Worm (Caenorhabditis elegans): ENCODE data around the gene spas-1.

Gene spas-1

DNA sequence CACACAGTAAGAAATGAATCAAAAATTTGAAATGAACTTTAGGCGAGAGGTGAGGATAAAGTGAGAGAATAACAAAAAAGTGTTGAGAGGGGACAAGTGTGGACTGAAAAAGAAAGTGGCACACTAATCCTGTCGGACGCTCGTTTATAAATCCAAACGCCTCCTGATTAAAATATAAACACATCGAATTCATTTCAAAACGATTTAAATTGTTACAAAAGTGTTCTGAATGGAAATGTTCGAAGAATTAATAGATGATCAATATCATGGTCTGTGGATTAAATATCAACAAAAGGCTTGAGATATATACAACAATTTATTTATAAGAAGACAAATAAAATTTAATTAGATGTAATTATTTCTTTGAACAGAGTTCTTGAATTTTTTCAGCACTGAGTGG is 7.5 kb upstream of the spas-1 start, which contains the start of gene B0222.11:
Gene B0222.11, minus strand, starts transcription at position 101 of the 400 bp plus-strand sequence.
- TF ChIP-seq dmd-4 (tag; optimal IDR thresholded peaks at IDR 0.05), result no peak

DNA sequence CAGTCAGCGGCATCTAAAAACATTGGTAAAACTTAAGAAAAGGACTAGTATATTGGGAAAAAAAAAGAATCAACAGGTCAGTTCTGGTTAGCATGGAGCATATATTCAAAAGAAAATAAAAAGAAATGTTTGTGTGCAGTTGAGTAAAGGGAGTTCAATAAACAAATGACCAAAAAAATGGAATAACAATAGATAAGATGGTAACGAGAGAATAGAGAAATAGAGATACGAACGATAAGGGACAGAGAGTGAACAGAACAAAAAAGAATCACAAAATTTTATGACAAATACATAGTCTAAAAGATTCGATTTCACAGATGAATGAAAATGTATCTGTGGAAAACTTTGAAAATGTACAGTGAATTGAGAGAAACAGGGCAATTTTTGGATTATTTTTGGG is 2.6 kb upstream of the spas-1 start, which contains the start of gene gad-3:
Gene gad-3, minus strand, starts transcription at position 17 of the 400 bp plus-strand sequence.
- TF ChIP-seq nhr-23 (tag; optimal IDR thresholded peaks at IDR 0.05) (no peak), nhr-6 (tag; optimal IDR thresholded peaks at IDR 0.05) (no peak), ztf-4 (tag; optimal IDR thresholded peaks at IDR 0.05) (no peak), lin-11 (tag; optimal IDR thresholded peaks at IDR 0.05) (no peak), zag-1 (tag; optimal IDR thresholded peaks at IDR 0.05) (no peak), fos-1 (tag; optimal IDR thresholded peaks at IDR 0.05) (peak; percentile 44), sma-9 (GFP tag; optimal IDR thresholded peaks at IDR 0.05) (no peak), sma-9 (tag; optimal IDR thresholded peaks at IDR 0.05) (no peak)

DNA sequence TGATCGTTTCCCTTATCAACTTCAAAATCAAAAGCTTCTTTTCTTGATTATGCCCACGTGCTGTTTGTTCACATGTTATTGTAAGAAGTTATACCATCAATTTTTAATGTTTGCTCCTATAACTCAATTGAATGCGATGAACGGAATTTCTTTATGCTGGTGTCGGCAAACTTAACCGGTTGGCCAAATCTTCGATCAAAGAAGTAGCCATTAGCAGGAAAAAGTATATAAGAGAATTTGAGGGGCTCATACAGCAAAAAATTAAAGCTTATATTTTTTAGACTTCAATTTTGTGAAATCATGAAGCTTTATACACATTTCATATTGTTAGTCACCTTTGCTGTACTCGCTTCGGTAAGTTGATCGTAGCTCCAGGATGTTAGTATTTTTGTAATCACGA is 1.8 kb upstream of the spas-1 start, which contains the start of gene pqn-16:
Gene pqn-16, plus strand, starts transcription at position 301 of the 400 bp plus-strand sequence.
- TF ChIP-seq snpc-4 (tag; optimal IDR thresholded peaks at IDR 0.05) (no peak), egl-27 (tag; optimal IDR thresholded peaks at IDR 0.05) (no peak), elt-3 (tag; optimal IDR thresholded peaks at IDR 0.05) (no peak), nhr-10 (tag; optimal IDR thresholded peaks at IDR 0.05) (no peak), nhr-21 (tag; optimal IDR thresholded peaks at IDR 0.05) (no peak), peb-1 (tag; optimal IDR thresholded peaks at IDR 0.05) (no peak), blmp-1 (tag; optimal IDR thresholded peaks at IDR 0.05; ENCODE audit: insufficient read depth) (no peak), ceh-16 (tag; optimal IDR thresholded peaks at IDR 0.05) (no peak), aly-2 (tag; optimal IDR thresholded peaks at IDR 0.05) (no peak), nhr-77 (tag; optimal IDR thresholded peaks at IDR 0.05) (no peak), crh-2 (tag; optimal IDR thresholded peaks at IDR 0.05) (no peak), alr-1 (tag; optimal IDR thresholded peaks at IDR 0.05) (no peak), sem-4 (tag; optimal IDR thresholded peaks at IDR 0.05) (no peak), nhr-6 (tag; optimal IDR thresholded peaks at IDR 0.05) (no peak), nhr-237 (tag; optimal IDR thresholded peaks at IDR 0.05) (no peak), mab-5 (tag; optimal IDR thresholded peaks at IDR 0.05) (no peak), ztf-11 (tag; optimal IDR thresholded peaks at IDR 0.05) (no peak)

DNA sequence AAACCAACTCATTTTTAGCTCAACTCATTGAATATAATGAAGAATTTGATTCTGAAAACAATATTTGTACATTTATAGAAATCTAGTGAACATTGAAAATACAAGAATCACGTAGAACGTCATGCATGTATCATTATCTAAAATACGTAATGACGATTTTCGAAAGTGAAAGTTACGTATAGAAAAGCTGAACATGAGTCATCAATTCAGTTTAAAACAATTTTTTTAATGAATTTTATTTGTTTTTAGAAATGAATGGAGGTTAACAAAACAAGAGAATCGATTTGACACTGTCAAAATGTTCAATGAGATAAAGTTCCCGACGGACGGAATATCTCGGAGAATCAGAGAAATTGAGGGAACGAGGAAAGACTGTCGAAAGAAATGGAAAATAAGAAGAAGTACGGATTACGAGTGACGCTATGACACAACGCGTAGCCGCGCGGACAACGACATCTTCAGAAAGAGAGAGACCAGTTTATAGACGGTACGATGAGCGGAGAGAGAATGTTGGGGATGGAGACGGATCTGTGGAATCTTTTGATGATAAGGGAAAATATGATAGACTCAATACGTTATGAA is 6.2 kb downstream of the spas-1 start, which contains the start of gene ptr-1:
Gene ptr-1, minus strand, starts transcription at position 51 of the 582 bp plus-strand sequence.
- TF ChIP-seq mab-5 (tag; optimal IDR thresholded peaks at IDR 0.05), result no peak
- TF ChIP-seq fos-1 (tag; optimal IDR thresholded peaks at IDR 0.05), result no peak
- TF ChIP-seq C34F6.9 (tag; optimal IDR thresholded peaks at IDR 0.05), result no peak
- TF ChIP-seq sem-4 (tag; optimal IDR thresholded peaks at IDR 0.05), result no peak
- no peak for TF ChIP-seq nhr-12 (tag; optimal IDR thresholded peaks at IDR 0.05)
- no peak for TF ChIP-seq mbf-1 (tag; optimal IDR thresholded peaks at IDR 0.05)
- TF ChIP-seq ceh-16 (tag; optimal IDR thresholded peaks at IDR 0.05), result no peak
- TF ChIP-seq lsy-2 (tag; optimal IDR thresholded peaks at IDR 0.05), result no peak
- no peak for TF ChIP-seq snpc-4 (tag; optimal IDR thresholded peaks at IDR 0.05)
- no peak for TF ChIP-seq gmeb-1 (tag; optimal IDR thresholded peaks at IDR 0.05)
- TF ChIP-seq nhr-23 (tag; optimal IDR thresholded peaks at IDR 0.05), result no peak
- no peak for TF ChIP-seq ztf-1 (GFP tag; conservative IDR thresholded peaks at IDR 0.05)
- no peak for TF ChIP-seq R02D3.7 (tag; optimal IDR thresholded peaks at IDR 0.05)
- TF ChIP-seq ztf-11 (tag; optimal IDR thresholded peaks at IDR 0.05), result no peak
- no peak for TF ChIP-seq nhr-129 (tag; optimal IDR thresholded peaks at IDR 0.05)
- TF ChIP-seq unc-62 (GFP tag; optimal IDR thresholded peaks at IDR 0.05), result no peak
- no peak for TF ChIP-seq unc-55 (GFP tag; optimal IDR thresholded peaks at IDR 0.05)
- no peak for TF ChIP-seq nhr-21 (tag; optimal IDR thresholded peaks at IDR 0.05)

DNA sequence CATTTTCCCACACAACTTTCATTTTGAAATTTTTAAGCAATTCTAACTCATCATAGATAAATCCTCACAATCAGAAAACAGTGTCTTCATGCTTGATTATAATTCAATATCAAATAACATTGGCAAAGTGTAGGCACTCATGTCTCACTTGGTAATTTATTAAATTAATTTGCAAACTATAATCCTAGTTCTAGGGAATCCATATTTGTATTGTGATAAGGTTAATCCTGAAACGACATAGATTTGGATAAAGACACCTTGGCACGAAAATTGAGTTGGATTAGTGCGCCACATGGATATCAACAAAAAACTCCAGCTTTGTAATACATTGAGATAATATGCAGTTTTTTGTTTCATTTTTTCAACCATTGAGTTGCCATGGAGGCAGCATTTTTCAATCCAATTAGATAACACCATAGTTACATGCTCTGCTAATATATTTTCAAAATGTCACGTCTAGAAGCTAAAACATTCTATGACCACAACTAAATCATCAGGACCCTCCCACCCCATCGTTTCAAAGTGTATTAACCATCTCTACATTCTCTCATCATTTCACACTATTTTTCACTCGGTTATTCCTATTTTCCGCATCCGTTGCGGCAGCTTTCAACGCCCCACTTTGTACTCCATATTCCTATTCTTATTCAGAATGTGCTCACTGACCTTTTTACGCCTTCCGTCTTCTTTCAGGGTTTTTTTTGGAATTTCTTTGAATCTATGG is 8.3 kb downstream of the spas-1 start:
- no peak for TF ChIP-seq mdl-1 (tag; optimal IDR thresholded peaks at IDR 0.05)
- no peak for TF ChIP-seq sem-4 (tag; optimal IDR thresholded peaks at IDR 0.05)
- no peak for TF ChIP-seq crh-2 (tag; optimal IDR thresholded peaks at IDR 0.05)
- TF ChIP-seq R02D3.7 (tag; optimal IDR thresholded peaks at IDR 0.05), result no peak
- no peak for TF ChIP-seq peb-1 (tag; optimal IDR thresholded peaks at IDR 0.05)
- no peak for TF ChIP-seq nhr-12 (tag; optimal IDR thresholded peaks at IDR 0.05)
- TF ChIP-seq zag-1 (tag; optimal IDR thresholded peaks at IDR 0.05), result no peak
- no peak for TF ChIP-seq ZK546.5 (tag; optimal IDR thresholded peaks at IDR 0.05)
- TF ChIP-seq nhr-129 (tag; optimal IDR thresholded peaks at IDR 0.05), result no peak
- no peak for TF ChIP-seq nhr-23 (tag; optimal IDR thresholded peaks at IDR 0.05)
- no peak for TF ChIP-seq lin-11 (tag; optimal IDR thresholded peaks at IDR 0.05)
